Worm (Caenorhabditis elegans): ENCODE data around the gene T13B5.9.

Gene T13B5.9

ce11 chrII:1123208-1123607 is 18.9 kb upstream of the T13B5.9 start, which contains the start of the genes sut-1 and eri-3:
Gene sut-1 (minus strand): TSS chrII:1123265.
Gene eri-3 (plus strand): TSS chrII:1123534.
- TF ChIP-seq med-1 (GFP tag; optimal IDR thresholded peaks at IDR 0.05; ENCODE audit: insufficient read depth) (no peak), ztf-23 (GFP tag; IDR thresholded peaks at IDR 0.05) (no peak), ref-1 (GFP tag; conservative IDR thresholded peaks at IDR 0.05) (no peak), flt-1 (GFP tag; IDR thresholded peaks at IDR 0.05) (no peak), T22C8.4 (GFP tag; IDR thresholded peaks at IDR 0.05) (no peak), klf-2 (GFP tag; conservative IDR thresholded peaks at IDR 0.05) (no peak), cog-1 (tag; optimal IDR thresholded peaks at IDR 0.05) (no peak), ztf-29 (GFP tag; IDR thresholded peaks at IDR 0.05) (no peak), tab-1 (GFP tag; IDR thresholded peaks at IDR 0.05) (no peak)

ce11 chrII:1117992-1118729 is 13.9 kb upstream of the T13B5.9 start, which contains the start of gene lips-13:
Gene lips-13 (minus strand): TSS chrII:1118042.
- TF ChIP-seq T22C8.4 (GFP tag; IDR thresholded peaks at IDR 0.05) = no peak
- no peak for TF ChIP-seq med-1 (GFP tag; optimal IDR thresholded peaks at IDR 0.05; ENCODE audit: insufficient read depth)
- TF ChIP-seq tab-1 (GFP tag; IDR thresholded peaks at IDR 0.05) = no peak
- no peak for TF ChIP-seq cog-1 (tag; optimal IDR thresholded peaks at IDR 0.05)
- no peak for TF ChIP-seq ztf-23 (GFP tag; IDR thresholded peaks at IDR 0.05)
- TF ChIP-seq ztf-29 (GFP tag; IDR thresholded peaks at IDR 0.05) = no peak
- no peak for TF ChIP-seq flt-1 (GFP tag; IDR thresholded peaks at IDR 0.05)
- TF ChIP-seq ref-1 (GFP tag; conservative IDR thresholded peaks at IDR 0.05) = no peak
- no peak for TF ChIP-seq klf-2 (GFP tag; conservative IDR thresholded peaks at IDR 0.05)

ce11 chrII:1116521-1116920 is 12.2 kb upstream of the T13B5.9 start:
- TF ChIP-seq tab-1 (GFP tag; IDR thresholded peaks at IDR 0.05) = no peak
- TF ChIP-seq flt-1 (GFP tag; IDR thresholded peaks at IDR 0.05) = no peak
- TF ChIP-seq cog-1 (tag; optimal IDR thresholded peaks at IDR 0.05) = no peak
- TF ChIP-seq ref-1 (GFP tag; conservative IDR thresholded peaks at IDR 0.05) = no peak
- no peak for TF ChIP-seq ztf-29 (GFP tag; IDR thresholded peaks at IDR 0.05)
- no peak for TF ChIP-seq med-1 (GFP tag; optimal IDR thresholded peaks at IDR 0.05; ENCODE audit: insufficient read depth)

ce11 chrII:1114133-1114532 is 9.8 kb upstream of the T13B5.9 start, which contains the start of gene lips-12:
Gene lips-12 (minus strand): TSS chrII:1114233.
- TF ChIP-seq ztf-29 (GFP tag; IDR thresholded peaks at IDR 0.05) = no peak
- no peak for TF ChIP-seq klf-2 (GFP tag; conservative IDR thresholded peaks at IDR 0.05)
- TF ChIP-seq flt-1 (GFP tag; IDR thresholded peaks at IDR 0.05) = no peak
- no peak for TF ChIP-seq med-1 (GFP tag; optimal IDR thresholded peaks at IDR 0.05; ENCODE audit: insufficient read depth)
- TF ChIP-seq ztf-23 (GFP tag; IDR thresholded peaks at IDR 0.05) = no peak
- TF ChIP-seq T22C8.4 (GFP tag; IDR thresholded peaks at IDR 0.05) = no peak
- TF ChIP-seq tab-1 (GFP tag; IDR thresholded peaks at IDR 0.05) = no peak
- TF ChIP-seq cog-1 (tag; optimal IDR thresholded peaks at IDR 0.05) = no peak
- no peak for TF ChIP-seq ref-1 (GFP tag; conservative IDR thresholded peaks at IDR 0.05)

ce11 chrII:1110901-1111300 is 6.6 kb upstream of the T13B5.9 start, which contains the start of gene lips-11:
Gene lips-11 (minus strand): TSS chrII:1111001.
- TF ChIP-seq flt-1 (GFP tag; IDR thresholded peaks at IDR 0.05) (no peak), med-1 (GFP tag; optimal IDR thresholded peaks at IDR 0.05; ENCODE audit: insufficient read depth) (no peak), cog-1 (tag; optimal IDR thresholded peaks at IDR 0.05) (no peak)

- TF ChIP-seq tab-1 (GFP tag; IDR thresholded peaks at IDR 0.05) = no peak
- no peak for TF ChIP-seq med-1 (GFP tag; optimal IDR thresholded peaks at IDR 0.05; ENCODE audit: insufficient read depth)
- no peak for TF ChIP-seq cog-1 (tag; optimal IDR thresholded peaks at IDR 0.05)
- TF ChIP-seq ref-1 (GFP tag; conservative IDR thresholded peaks at IDR 0.05) = no peak
- TF ChIP-seq ztf-23 (GFP tag; IDR thresholded peaks at IDR 0.05) = no peak
- no peak for TF ChIP-seq ztf-29 (GFP tag; IDR thresholded peaks at IDR 0.05)
- no peak for TF ChIP-seq flt-1 (GFP tag; IDR thresholded peaks at IDR 0.05)
- no peak for TF ChIP-seq klf-2 (GFP tag; conservative IDR thresholded peaks at IDR 0.05)
- TF ChIP-seq T22C8.4 (GFP tag; IDR thresholded peaks at IDR 0.05) = no peak
Measured at ce11 chrII:1106914-1107597, 2.7 kb upstream of the T13B5.9 start, which contains the start of gene col-40. Gene col-40 (minus strand): TSS chrII:1106964.

ce11 chrII:1105291-1105690 is 982 bp upstream of the T13B5.9 start:
- TF ChIP-seq ref-1 (GFP tag; conservative IDR thresholded peaks at IDR 0.05) (no peak), tab-1 (GFP tag; IDR thresholded peaks at IDR 0.05) (no peak), T22C8.4 (GFP tag; IDR thresholded peaks at IDR 0.05) (no peak), flt-1 (GFP tag; IDR thresholded peaks at IDR 0.05) (no peak), ztf-29 (GFP tag; IDR thresholded peaks at IDR 0.05) (no peak), med-1 (GFP tag; optimal IDR thresholded peaks at IDR 0.05; ENCODE audit: insufficient read depth) (no peak), ztf-23 (GFP tag; IDR thresholded peaks at IDR 0.05) (no peak), klf-2 (GFP tag; conservative IDR thresholded peaks at IDR 0.05) (no peak), cog-1 (tag; optimal IDR thresholded peaks at IDR 0.05) (no peak)

ce11 chrII:1103484-1104100 is 717 bp downstream of the T13B5.9 start:
- TF ChIP-seq T22C8.4 (GFP tag; IDR thresholded peaks at IDR 0.05) = no peak
- TF ChIP-seq ztf-23 (GFP tag; IDR thresholded peaks at IDR 0.05) = no peak
- no peak for TF ChIP-seq klf-2 (GFP tag; conservative IDR thresholded peaks at IDR 0.05)
- TF ChIP-seq tab-1 (GFP tag; IDR thresholded peaks at IDR 0.05) = no peak
- no peak for TF ChIP-seq flt-1 (GFP tag; IDR thresholded peaks at IDR 0.05)
- no peak for TF ChIP-seq ref-1 (GFP tag; conservative IDR thresholded peaks at IDR 0.05)
- TF ChIP-seq cog-1 (tag; optimal IDR thresholded peaks at IDR 0.05) = no peak
- TF ChIP-seq ztf-29 (GFP tag; IDR thresholded peaks at IDR 0.05) = no peak
- no peak for TF ChIP-seq med-1 (GFP tag; optimal IDR thresholded peaks at IDR 0.05; ENCODE audit: insufficient read depth)

ce11 chrII:1102209-1102608 is 2.1 kb downstream of the T13B5.9 start:
- no peak for TF ChIP-seq med-1 (GFP tag; optimal IDR thresholded peaks at IDR 0.05; ENCODE audit: insufficient read depth)
- TF ChIP-seq ref-1 (GFP tag; conservative IDR thresholded peaks at IDR 0.05) = no peak
- TF ChIP-seq T22C8.4 (GFP tag; IDR thresholded peaks at IDR 0.05) = no peak
- no peak for TF ChIP-seq flt-1 (GFP tag; IDR thresholded peaks at IDR 0.05)
- no peak for TF ChIP-seq ztf-29 (GFP tag; IDR thresholded peaks at IDR 0.05)
- TF ChIP-seq ztf-23 (GFP tag; IDR thresholded peaks at IDR 0.05) = no peak
- TF ChIP-seq klf-2 (GFP tag; conservative IDR thresholded peaks at IDR 0.05) = no peak
- TF ChIP-seq cog-1 (tag; optimal IDR thresholded peaks at IDR 0.05) = no peak
